Fruit fly (Drosophila melanogaster): ENCODE measurements around the gene Obp19a.

DNA sequence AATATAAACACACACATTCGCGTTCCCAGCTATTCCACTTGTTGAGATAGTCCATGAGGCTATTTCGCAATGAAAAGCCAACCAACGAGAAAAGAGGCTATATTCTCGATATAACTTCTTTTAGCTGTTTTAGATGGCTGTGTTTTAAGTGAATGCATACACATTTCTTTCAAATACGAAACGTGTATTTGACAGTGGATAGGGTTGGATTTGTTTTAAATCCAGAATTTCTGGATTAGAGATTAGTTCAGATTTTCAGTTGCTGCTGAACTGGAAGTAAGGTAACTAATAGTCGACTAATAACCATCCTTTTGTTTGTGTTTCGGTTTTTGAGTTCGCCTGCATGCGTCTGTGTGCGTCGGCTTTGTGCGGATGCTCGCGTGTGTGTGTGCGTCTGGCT is 7.6 kb downstream of the Obp19a start:
- TF ChIP-seq Eip75B (GFP tag; optimal IDR thresholded peaks at IDR 0.05) (no peak), Lpt (GFP tag; optimal IDR thresholded peaks at IDR 0.05) (no peak), fd59A (GFP tag; optimal IDR thresholded peaks at IDR 0.05) (no peak), Sox14 (GFP tag; optimal IDR thresholded peaks at IDR 0.05) (no peak)

Data from whole organism, prepupa.